Worm (Caenorhabditis elegans): ENCODE data around the gene ZK180.6.

DNA sequence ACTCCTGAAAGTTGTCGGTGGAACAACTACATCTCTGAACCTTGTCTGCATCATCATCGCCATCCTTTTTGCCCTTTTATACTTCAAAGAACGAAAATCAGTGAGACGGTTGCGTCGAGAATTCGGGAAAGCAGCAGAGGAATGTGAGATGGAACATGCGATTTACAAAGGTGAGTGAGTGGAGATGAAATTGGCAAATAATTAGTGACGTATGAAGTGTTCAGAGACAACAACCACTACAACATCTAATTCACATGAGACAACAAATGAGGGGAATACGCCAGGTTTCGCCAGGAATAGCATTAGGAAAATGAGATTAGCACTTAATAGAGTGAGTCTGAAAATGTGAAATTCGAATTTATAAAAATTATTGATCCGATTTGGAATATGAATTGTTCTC is 39.7 kb upstream of the ZK180.6 start:
- TF ChIP-seq efl-1 (GFP tag; optimal IDR thresholded peaks at IDR 0.05): no peak
- no peak for TF ChIP-seq madf-3 (GFP tag; IDR thresholded peaks at IDR 0.05)
- TF ChIP-seq ztf-26 (tag; optimal IDR thresholded peaks at IDR 0.05): no peak
- TF ChIP-seq chd-7 (tag; optimal IDR thresholded peaks at IDR 0.05): no peak
- no peak for TF ChIP-seq hlh-26 (GFP tag; conservative IDR thresholded peaks at IDR 0.05)
- TF ChIP-seq ztf-6 (GFP tag; IDR thresholded peaks at IDR 0.05): no peak
- no peak for TF ChIP-seq K11D2.4 (GFP tag; IDR thresholded peaks at IDR 0.05)
- TF ChIP-seq ztf-22 (GFP tag; optimal IDR thresholded peaks at IDR 0.05): no peak
- no peak for TF ChIP-seq ceh-100 (GFP tag; IDR thresholded peaks at IDR 0.05)

Data from whole organism, young adult.